Worm (Caenorhabditis elegans) whole organism, mixed stage, embryonic: ENCODE measurements around the gene cacn-1.

Source experiments
- elt-3 ChIP-seq: fragments of 150-350 bp; optimal IDR thresholded peaks from 2 replicates; lab custom pipeline; 2014; ENCODE audit warnings: missing biosample characterization, missing genetic modification characterization
- mls-2 ChIP-seq: sonication (generic microtip); optimal IDR thresholded peaks from 2 replicates; lab custom pipeline; 2016; ENCODE audit warnings: mild to moderate bottlenecking, missing genetic modification characterization, moderate library complexity, missing compliant biosample characterization
- nhr-237 ChIP-seq: fragments of 150-350 bp; optimal IDR thresholded peaks from 2 replicates; lab custom pipeline; 2014; ENCODE audit warnings: missing biosample characterization, missing genetic modification characterization
- nhr-28 ChIP-seq: fragments of 150-350 bp; optimal IDR thresholded peaks from 2 replicates; lab custom pipeline; 2014; ENCODE audit warnings: missing biosample characterization, missing genetic modification characterization
- snpc-4 ChIP-seq: fragments of 150-350 bp; optimal IDR thresholded peaks from 2 replicates; lab custom pipeline; 2014; ENCODE audit warnings: missing biosample characterization, missing genetic modification characterization

DNA sequence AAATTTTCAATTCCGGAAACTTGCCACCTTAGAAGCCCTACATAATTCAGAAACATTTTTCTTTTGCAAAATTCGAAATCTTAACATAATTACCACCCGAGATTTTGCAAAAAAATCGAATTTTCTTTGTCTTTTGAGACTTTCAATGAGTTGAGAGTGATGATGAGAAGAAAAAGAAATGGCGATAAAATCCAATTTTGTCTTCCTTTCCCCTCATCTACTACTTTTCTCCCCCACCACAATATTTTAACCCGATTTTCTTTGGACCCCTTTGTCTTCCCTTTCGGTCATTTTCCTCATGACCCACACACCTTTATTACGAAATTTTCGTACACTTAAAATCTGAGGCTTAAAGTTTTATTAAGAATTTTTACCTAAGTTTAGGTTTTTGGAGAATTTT lies 43.6 kb downstream of the cacn-1 start:
- no peak for TF ChIP-seq nhr-28
- TF ChIP-seq snpc-4 (tag; lab: Kevin White, UChicago), result no peak
- TF ChIP-seq nhr-237 (tag; lab: Kevin White, UChicago), result no peak
- no peak for TF ChIP-seq elt-3 (tag; lab: Kevin White, UChicago)
- TF ChIP-seq mls-2 (tag; lab: Kevin White, UChicago), result no peak
